Worm (Caenorhabditis elegans) whole organism, young adult: ENCODE measurements around the gene spp-30.

ENCODE experiments used
- F49E8.2 ChIP-seq: sonication (generic microtip); optimal IDR thresholded peaks from 3 replicates; lab custom pipeline; 2017; ENCODE audit warnings: missing genetic modification characterization, mild to moderate bottlenecking, missing compliant biosample characterization, antibody characterized with exemption, moderate library complexity; ENCODE audit not compliant: insufficient read depth
- K11D2.4 ChIP-seq: fragments of 200-800 bp; sonication (Bioruptor generic); IDR thresholded peaks from 2 replicates; pipeline ENCODE4 v1.3.6; 2022; ENCODE audit warnings: missing genetic modification reagents, missing genetic modification characterization, missing compliant biosample characterization
- K12H6.12 ChIP-seq: fragments of 200-800 bp; sonication (Bioruptor generic); optimal IDR thresholded peaks from 2 replicates; lab custom pipeline; 2018; ENCODE audit warnings: mild to moderate bottlenecking, missing genetic modification characterization, missing compliant biosample characterization
- T07F8.4 ChIP-seq: sonication (generic microtip); optimal IDR thresholded peaks from 2 replicates; lab custom pipeline; 2016; ENCODE audit warnings: mild to moderate bottlenecking, missing genetic modification characterization, moderate library complexity, missing compliant biosample characterization
- T26A5.8 ChIP-seq: sonication (generic microtip); optimal IDR thresholded peaks from 2 replicates; lab custom pipeline; 2016; ENCODE audit warnings: missing genetic modification characterization, missing compliant biosample characterization
- Y56A3A.18 ChIP-seq: fragments of 200-800 bp; sonication (Bioruptor generic); IDR thresholded peaks from 2 replicates; pipeline ENCODE4 v1.3.6; 2022; ENCODE audit warnings: missing genetic modification reagents, missing genetic modification characterization, missing compliant biosample characterization
- Y79H2A.3 ChIP-seq: fragments of 200-800 bp; sonication (Bioruptor generic); conservative IDR thresholded peaks from 2 replicates; pipeline ENCODE4 v1.3.6; 2022; ENCODE audit warnings: missing genetic modification reagents, missing genetic modification characterization, missing compliant biosample characterization
- bed-2 ChIP-seq: fragments of 200-800 bp; sonication (Bioruptor generic); IDR thresholded peaks from 2 replicates; pipeline ENCODE4 v1.3.6; 2022; ENCODE audit warnings: missing genetic modification reagents, missing genetic modification characterization, missing compliant biosample characterization
- cebp-1 ChIP-seq, 2 experiments: fragments of 200-800 bp in 1 of 2; sonication (Bioruptor generic) in 1 of 2; sonication (generic microtip) in 1 of 2; IDR thresholded peaks in 1 of 2; optimal IDR thresholded peaks in 1 of 2; 2 replicates each; pipeline versions ENCODE4 v1.3.6 to Lab custom; 2017 to 2022; ENCODE audit warnings: missing compliant biosample characterization in 2 of 2, missing genetic modification characterization in 2 of 2, mild to moderate bottlenecking in 1 of 2, missing genetic modification reagents in 1 of 2, moderate library complexity in 1 of 2
- die-1 ChIP-seq: sonication (generic microtip); optimal IDR thresholded peaks from 2 replicates; lab custom pipeline; 2016; ENCODE audit warnings: missing genotype, mild to moderate bottlenecking, missing genetic modification characterization, missing compliant biosample characterization
- ekl-4 ChIP-seq: fragments of 200-800 bp; sonication (Bioruptor generic); IDR thresholded peaks from 2 replicates; pipeline ENCODE4 v1.3.6; 2022; ENCODE audit warnings: missing genetic modification reagents, missing genetic modification characterization, missing compliant biosample characterization
- him-1 ChIP-seq: sonication (generic microtip); optimal IDR thresholded peaks from 2 replicates; lab custom pipeline; 2016; ENCODE audit warnings: missing genotype, missing genetic modification reagents, missing genetic modification characterization, missing compliant biosample characterization
- hmg-20 ChIP-seq: fragments of 200-800 bp; sonication (Bioruptor generic); IDR thresholded peaks from 2 replicates; pipeline ENCODE4 v1.3.6; 2022; ENCODE audit warnings: missing genetic modification reagents, missing genetic modification characterization, missing compliant biosample characterization
- hsf-1 ChIP-seq: fragments of 200-800 bp; sonication (Bioruptor generic); IDR thresholded peaks from 2 replicates; pipeline ENCODE4 v1.3.6; 2022; ENCODE audit warnings: missing genetic modification reagents, missing genetic modification characterization, missing compliant biosample characterization
- lag-1 ChIP-seq: fragments of 200-800 bp; sonication (Bioruptor generic); IDR thresholded peaks from 2 replicates; pipeline ENCODE4 v1.3.6; 2022; ENCODE audit warnings: missing genetic modification reagents, missing genetic modification characterization, missing compliant biosample characterization
- lin-35 ChIP-seq, 3 experiments: fragments of 150-350 bp in 2 of 3; sonication (generic microtip) in 1 of 3; optimal IDR thresholded peaks; 2 replicates each; lab custom pipeline; 2014 to 2018; ENCODE audit warnings: missing biosample characterization in 3 of 3, missing genetic modification characterization in 3 of 3, missing genetic modification reagents in 3 of 3
- lin-54 ChIP-seq: fragments of 200-800 bp; sonication (Bioruptor generic); optimal IDR thresholded peaks from 2 replicates; lab custom pipeline; 2018; ENCODE audit warnings: mild to moderate bottlenecking, missing genetic modification characterization, missing compliant biosample characterization
- mcd-1 ChIP-seq: fragments of 200-800 bp; sonication (Bioruptor generic); IDR thresholded peaks from 2 replicates; pipeline ENCODE4 v1.3.6; 2022; ENCODE audit warnings: missing genetic modification reagents, missing genetic modification characterization, missing compliant biosample characterization
- mxl-1 ChIP-seq: sonication (generic microtip); optimal IDR thresholded peaks from 2 replicates; lab custom pipeline; 2016; ENCODE audit warnings: missing genetic modification characterization, missing compliant biosample characterization
- nfya-1 ChIP-seq: sonication (generic microtip); optimal IDR thresholded peaks from 2 replicates; lab custom pipeline; 2017; ENCODE audit warnings: antibody characterized with exemption, missing compliant biosample characterization, missing genetic modification characterization, borderline replicate concordance; ENCODE audit not compliant: insufficient read depth
- nfyb-1 ChIP-seq: fragments of 200-800 bp; sonication (Bioruptor generic); IDR thresholded peaks from 2 replicates; pipeline ENCODE4 v1.3.6; 2022; ENCODE audit warnings: missing genetic modification reagents, missing genetic modification characterization, missing compliant biosample characterization
- rcor-1 ChIP-seq: fragments of 200-800 bp; sonication (Bioruptor generic); IDR thresholded peaks from 2 replicates; pipeline ENCODE4 v1.3.6; 2022; ENCODE audit warnings: missing genetic modification reagents, missing genetic modification characterization, missing compliant biosample characterization
- rec-8 ChIP-seq, 2 experiments: sonication (generic microtip); optimal IDR thresholded peaks; 2 replicates each; lab custom pipeline; 2016; ENCODE audit warnings: mild to moderate bottlenecking in 2 of 2, missing genetic modification characterization in 2 of 2, missing genetic modification reagents in 2 of 2, missing genotype in 2 of 2, missing biosample characterization in 1 of 2, missing compliant biosample characterization in 1 of 2, moderate library complexity in 1 of 2
- rpc-1 ChIP-seq, 2 experiments: fragments of 150-350 bp in 1 of 2; sonication (generic microtip) in 1 of 2; optimal IDR thresholded peaks; 2 replicates each; lab custom pipeline; 2014 to 2018; ENCODE audit warnings: missing biosample characterization in 1 of 2, missing genetic modification characterization in 1 of 2, missing genetic modification reagents in 1 of 2, missing genotype in 1 of 2
- snpc-1.1 ChIP-seq: sonication (generic microtip); optimal IDR thresholded peaks from 2 replicates; lab custom pipeline; 2017; ENCODE audit warnings: missing genetic modification characterization, mild to moderate bottlenecking, missing compliant biosample characterization, antibody characterized with exemption, moderate library complexity, missing genotype, missing genetic modification reagents; ENCODE audit not compliant: insufficient read depth
- snpc-1.3 ChIP-seq: sonication (generic microtip); optimal IDR thresholded peaks from 2 replicates; lab custom pipeline; 2017; ENCODE audit warnings: missing genetic modification characterization, mild to moderate bottlenecking, missing compliant biosample characterization, antibody characterized with exemption, moderate library complexity, missing genotype, missing genetic modification reagents; ENCODE audit not compliant: insufficient read depth
- snpc-3.4 ChIP-seq: sonication (generic microtip); optimal IDR thresholded peaks from 2 replicates; lab custom pipeline; 2017; ENCODE audit warnings: missing genetic modification characterization, mild to moderate bottlenecking, missing compliant biosample characterization, antibody characterized with exemption, moderate library complexity, missing genotype, missing genetic modification reagents
- somi-1 ChIP-seq: fragments of 200-800 bp; sonication (Bioruptor generic); optimal IDR thresholded peaks from 2 replicates; lab custom pipeline; 2018; ENCODE audit warnings: mild to moderate bottlenecking, missing genetic modification characterization, missing compliant biosample characterization
- unc-130 ChIP-seq: sonication (generic microtip); optimal IDR thresholded peaks from 2 replicates; lab custom pipeline; 2016; ENCODE audit warnings: missing genetic modification reagents, missing genetic modification characterization, missing compliant biosample characterization
- zfh-2 ChIP-seq: fragments of 200-800 bp; sonication (Bioruptor generic); conservative IDR thresholded peaks from 2 replicates; pipeline ENCODE4 v1.3.6; 2022; ENCODE audit warnings: missing genetic modification reagents, missing genetic modification characterization, missing compliant biosample characterization
- ztf-26 ChIP-seq: sonication (generic microtip); optimal IDR thresholded peaks from 2 replicates; lab custom pipeline; 2017; ENCODE audit warnings: missing genetic modification characterization, missing compliant biosample characterization
- ztf-3 ChIP-seq: fragments of 200-800 bp; sonication (Bioruptor generic); optimal IDR thresholded peaks from 2 replicates; lab custom pipeline; 2018; ENCODE audit warnings: mild to moderate bottlenecking, missing genetic modification characterization, missing compliant biosample characterization

The spp-30 gene

ce11 chrX:11632107-11632506 is 3.6 kb upstream of the spp-30 start, which contains the start of gene sto-6:
TSS of gene sto-6 (plus strand) at chrX:11632407.
- TF ChIP-seq snpc-3.4 (tag; lab: Kevin White, UChicago), result no peak
- TF ChIP-seq T26A5.8 (tag; lab: Kevin White, UChicago), result no peak
- TF ChIP-seq bed-2 (GFP tag; lab: Robert Waterston, UW), result no peak
- TF ChIP-seq Y56A3A.18 (GFP tag; lab: Robert Waterston, UW), result no peak
- no peak for TF ChIP-seq Y79H2A.3 (GFP tag; lab: Robert Waterston, UW)
- TF ChIP-seq die-1 (tag; lab: Kevin White, UChicago), result no peak
- TF ChIP-seq ztf-3 (GFP tag; lab: Kevin White, UChicago), result no peak
- TF ChIP-seq K11D2.4 (GFP tag; lab: Robert Waterston, UW), result no peak
- TF ChIP-seq rec-8 (tag; optimal IDR thresholded peaks at IDR 0.05; lab: Kevin White, UChicago), result no peak
- no peak for TF ChIP-seq snpc-1.1 (tag; lab: Kevin White, UChicago)
- TF ChIP-seq snpc-1.3 (tag; lab: Kevin White, UChicago), result no peak
- TF ChIP-seq K12H6.12 (tag; lab: Kevin White, UChicago), result no peak
- TF ChIP-seq T07F8.4 (tag; lab: Kevin White, UChicago), result no peak
- TF ChIP-seq nfyb-1 (GFP tag; lab: Robert Waterston, UW), result no peak
- no peak for TF ChIP-seq mcd-1 (GFP tag; lab: Robert Waterston, UW)

- TF ChIP-seq lag-1 (GFP tag; lab: Robert Waterston, UW), result no peak
- no peak for TF ChIP-seq ztf-26
- TF ChIP-seq, all 124 proteins: peak for 0
Measured at ce11 chrX:11630499-11630898, 2.0 kb upstream of the spp-30 start.

ce11 chrX:11627013-11627412 is 1.5 kb downstream of the spp-30 start, which contains the start of gene twk-44:
TSS of gene twk-44 (minus strand) at chrX:11627113.
- no peak for TF ChIP-seq die-1 (tag; lab: Kevin White, UChicago)
- no peak for TF ChIP-seq him-1 (tag; lab: Kevin White, UChicago)
- TF ChIP-seq hmg-20 (GFP tag; lab: Robert Waterston, UW), result no peak
- TF ChIP-seq snpc-1.1 (tag; lab: Kevin White, UChicago), result no peak
- TF ChIP-seq unc-130 (GFP tag; lab: Kevin White, UChicago), result no peak
- no peak for TF ChIP-seq somi-1
- TF ChIP-seq nfya-1 (tag; lab: Kevin White, UChicago), result no peak
- no peak for TF ChIP-seq rec-8 (tag; optimal IDR thresholded peaks at IDR 0.05; lab: Kevin White, UChicago)
- no peak for TF ChIP-seq Y79H2A.3 (GFP tag; lab: Robert Waterston, UW)
- no peak for TF ChIP-seq ztf-3 (GFP tag; lab: Kevin White, UChicago)
- TF ChIP-seq rcor-1 (GFP tag; lab: Robert Waterston, UW), result no peak
- TF ChIP-seq F49E8.2 (tag; lab: Kevin White, UChicago), result no peak
- no peak for TF ChIP-seq mxl-1 (tag; lab: Kevin White, UChicago)
- TF ChIP-seq snpc-3.4 (tag; lab: Kevin White, UChicago), result no peak
- TF ChIP-seq lin-54, result no peak
- no peak for TF ChIP-seq hsf-1 (GFP tag; lab: Robert Waterston, UW)
- TF ChIP-seq rpc-1 (optimal IDR thresholded peaks at IDR 0.05; lab: Kevin White, UChicago), result no peak
- no peak for TF ChIP-seq rpc-1 (tag; optimal IDR thresholded peaks at IDR 0.05; lab: Kevin White, UChicago)
- no peak for TF ChIP-seq ekl-4 (GFP tag; lab: Robert Waterston, UW)
- no peak for TF ChIP-seq zfh-2 (GFP tag; lab: Robert Waterston, UW)
- TF ChIP-seq Y56A3A.18 (GFP tag; lab: Robert Waterston, UW), result no peak

- TF ChIP-seq lin-35 (GFP tag; optimal IDR thresholded peaks at IDR 0.05; lab: Kevin White, UChicago) (no peak), somi-1 (no peak), K11D2.4 (GFP tag; lab: Robert Waterston, UW) (no peak), cebp-1 (GFP tag; IDR thresholded peaks at IDR 0.05; lab: Robert Waterston, UW) (no peak), cebp-1 (tag; optimal IDR thresholded peaks at IDR 0.05; lab: Kevin White, UChicago) (no peak)
Measured at ce11 chrX:11624621-11625020, 3.9 kb downstream of the spp-30 start.
